Fruit fly (Drosophila melanogaster): Measurements from ENCODE around the gene CG17294.

- TF ChIP-seq CG8478 (optimal IDR thresholded peaks at IDR 0.05) (no peak), CTCF (optimal IDR thresholded peaks at IDR 0.05) (no peak)
Measured at dm6 chr2L:8344536-8344935, 32.3 kb upstream of the CG17294 start.

Measured in S2 (cell line).